Fruit fly (Drosophila melanogaster): ENCODE measurements around the gene CG42394.
A peak's percentile ranks its signal among the peaks of the same experiment; 100 is the strongest.

Gene CG42394

dm6 chr3R:10862773-10863445 lies 13.3 kb downstream of the CG42394 start, which contains the start of gene CG6574:
Gene CG6574, minus strand, starts transcription at chr3R:10862988.
- TF ChIP-seq noc (tag; optimal IDR thresholded peaks at IDR 0.05), result peak; percentile 46

DNA sequence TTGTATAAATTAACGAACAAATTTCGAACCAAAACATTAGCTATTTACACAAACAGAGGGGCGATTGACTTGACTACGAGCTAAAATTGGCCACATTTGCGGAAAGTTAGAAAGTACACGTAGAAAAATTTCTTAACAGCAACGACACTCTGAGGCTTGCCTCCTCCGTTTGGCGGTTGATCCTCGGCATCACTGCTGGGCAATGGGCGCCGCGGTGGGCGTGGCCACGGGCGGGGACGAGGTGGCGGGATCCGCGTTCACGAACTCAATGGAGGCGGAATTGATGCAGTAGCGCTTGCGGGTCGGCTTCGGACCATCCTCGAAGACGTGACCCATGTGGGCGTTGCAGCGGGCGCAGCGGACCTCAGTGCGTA lies 13.8 kb downstream of the CG42394 start:
- no peak for TF ChIP-seq noc (tag; optimal IDR thresholded peaks at IDR 0.05)

dm6 chr3R:10863956-10864355 lies 14.3 kb downstream of the CG42394 start:
- no peak for TF ChIP-seq noc (tag; optimal IDR thresholded peaks at IDR 0.05)

- peak; percentile 92 for TF ChIP-seq noc (tag; optimal IDR thresholded peaks at IDR 0.05)
Observed at dm6 chr3R:10868427-10868962, 18.9 kb downstream of the CG42394 start, which contains the start of the genes SelR and Tsp86D. Gene SelR, minus strand, starts transcription at chr3R:10868642. Gene Tsp86D, plus strand, starts transcription at chr3R:10868708.

DNA sequence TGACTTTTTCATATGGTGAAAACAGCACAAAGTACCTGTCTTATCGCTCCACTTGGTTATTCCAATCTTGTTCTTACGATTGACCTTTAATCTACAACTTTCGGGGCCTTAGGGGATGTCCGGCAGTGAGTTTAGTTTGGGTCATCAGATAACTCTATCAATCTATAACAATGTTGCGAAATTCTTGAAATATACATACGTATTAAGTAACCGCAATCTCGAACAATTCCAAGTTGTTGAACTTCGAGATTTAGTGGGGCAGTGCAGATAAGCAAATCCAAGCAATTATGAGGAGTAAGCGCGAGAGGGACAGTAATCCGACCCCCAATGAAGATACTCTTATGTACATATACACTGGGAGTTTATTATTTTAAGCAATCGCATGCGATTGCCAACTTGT lies 20.9 kb downstream of the CG42394 start:
- peak; percentile 81 for TF ChIP-seq noc (tag; optimal IDR thresholded peaks at IDR 0.05)

dm6 chr3R:10872148-10872783 lies 22.6 kb downstream of the CG42394 start, which contains the start of gene Fdh:
Gene Fdh, minus strand, starts transcription at chr3R:10872381.
- peak; percentile 46 for TF ChIP-seq noc (tag; optimal IDR thresholded peaks at IDR 0.05)

DNA sequence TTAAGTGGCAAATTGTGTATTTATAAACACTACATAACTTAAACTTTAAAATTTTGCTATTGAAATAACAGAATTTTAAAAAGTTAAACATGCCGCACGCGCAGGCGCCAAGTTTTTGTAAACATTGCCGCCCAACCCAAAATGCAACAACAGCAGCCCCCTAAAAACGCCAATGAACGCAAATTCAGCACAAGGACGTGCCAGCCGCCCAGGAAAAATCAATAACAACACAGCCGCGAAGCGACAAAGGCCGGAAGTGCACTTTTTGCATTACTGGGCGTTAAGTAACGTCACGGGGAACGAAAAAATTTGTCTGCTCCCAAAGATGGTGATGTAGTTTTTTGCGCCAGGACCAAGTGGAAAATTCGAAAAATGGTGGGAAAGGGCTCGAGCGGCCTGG lies 23.2 kb downstream of the CG42394 start, which contains the start of gene CG4596:
TSS of gene CG4596 (plus strand) at position 219 of the 400 bp plus-strand sequence.
- TF ChIP-seq noc (tag; optimal IDR thresholded peaks at IDR 0.05), result no peak

DNA sequence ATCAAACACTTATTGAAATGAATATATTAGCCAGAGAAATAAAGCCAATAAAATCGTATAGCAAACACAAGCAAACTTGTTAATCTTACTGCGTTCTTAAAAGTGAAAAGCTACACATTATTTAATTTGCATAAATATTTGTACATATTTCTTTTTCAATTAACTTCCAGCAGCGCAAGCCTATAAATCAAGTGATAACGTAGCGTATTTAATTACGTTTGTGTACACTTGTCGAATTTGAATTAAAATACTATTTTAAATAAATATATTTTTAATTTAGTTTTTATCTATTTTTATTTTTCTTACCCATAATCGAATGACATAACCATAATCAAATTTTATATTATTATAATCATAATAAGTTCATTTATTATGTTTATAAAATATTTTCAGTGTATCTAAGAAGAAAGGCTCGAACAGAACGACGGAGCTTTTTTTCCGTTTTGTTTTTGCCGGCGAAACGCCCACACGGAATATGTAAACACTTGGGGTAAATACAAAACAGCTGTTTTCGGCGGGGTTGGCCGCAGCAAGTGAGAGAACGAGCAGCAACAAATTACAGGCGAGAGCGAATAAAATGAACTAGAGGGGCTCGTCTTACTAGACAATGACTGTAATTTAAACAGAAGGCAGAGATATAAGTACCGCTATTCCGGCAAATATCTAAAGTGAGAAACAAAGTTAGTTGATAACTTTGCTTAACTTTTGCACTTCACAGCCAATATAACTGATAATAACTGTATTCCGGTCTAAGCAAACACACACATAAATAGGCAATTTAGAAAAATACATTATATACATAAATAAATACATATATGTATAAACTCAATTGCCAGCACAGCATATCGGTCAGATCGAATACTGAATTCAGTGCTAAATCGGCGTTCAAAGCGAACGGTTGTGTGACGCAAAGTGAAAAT lies 26.1 kb downstream of the CG42394 start, which contains the start of gene Sodh2:
TSS of gene Sodh2 (plus strand) at position 870 of the 920 bp plus-strand sequence.
- peak; percentile 93 for TF ChIP-seq noc (tag; optimal IDR thresholded peaks at IDR 0.05)

DNA sequence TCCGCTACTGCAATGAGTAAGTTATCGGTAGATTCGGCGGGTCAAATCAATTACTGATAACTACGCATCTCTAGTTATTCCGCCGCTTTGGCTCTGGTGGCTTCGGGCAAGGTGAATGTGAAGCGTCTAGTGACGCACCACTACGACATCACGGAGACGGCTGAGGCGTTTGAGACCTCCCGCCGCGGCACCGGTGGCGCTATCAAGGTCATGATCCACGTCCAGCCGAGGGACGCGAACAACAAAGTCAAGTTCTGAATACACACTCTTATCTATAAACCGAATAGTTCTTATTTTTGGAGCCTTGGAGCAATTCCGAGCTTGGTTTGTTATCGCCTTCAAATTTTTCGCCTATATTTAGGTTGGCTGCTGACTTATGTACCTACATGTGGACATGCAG lies 28.2 kb downstream of the CG42394 start:
- peak; percentile 47 for TF ChIP-seq noc (tag; optimal IDR thresholded peaks at IDR 0.05)

- TF ChIP-seq noc (tag; optimal IDR thresholded peaks at IDR 0.05), result no peak
Observed at dm6 chr3R:10878628-10879027, 29.0 kb downstream of the CG42394 start.

DNA sequence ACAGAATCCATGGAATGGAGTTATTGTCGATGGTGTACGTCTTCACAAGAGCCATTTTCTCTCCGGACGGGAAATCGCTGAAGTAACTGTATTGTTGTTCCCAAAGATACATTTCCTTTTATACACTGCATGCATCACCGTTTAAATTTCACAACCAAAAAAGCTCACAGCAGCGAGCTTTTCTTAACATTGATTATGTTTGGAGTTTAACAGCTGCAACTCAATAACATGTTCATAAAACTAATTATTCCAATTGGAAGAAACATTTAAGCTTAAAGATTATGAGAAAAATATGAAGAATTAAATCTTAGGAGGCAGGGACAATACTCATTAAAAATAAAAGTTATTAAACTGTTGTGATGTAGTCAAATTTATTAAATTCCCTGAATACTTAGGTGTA lies 29.6 kb downstream of the CG42394 start, which contains the start of gene CG14695:
TSS of gene CG14695 (minus strand) at position 101 of the 400 bp plus-strand sequence.
- no peak for TF ChIP-seq noc (tag; optimal IDR thresholded peaks at IDR 0.05)

- no peak for TF ChIP-seq noc (tag; optimal IDR thresholded peaks at IDR 0.05)
Observed at dm6 chr3R:10881824-10882559, 32.4 kb downstream of the CG42394 start, which contains the start of gene Tpc1. Gene Tpc1, minus strand, starts transcription at chr3R:10882188.

dm6 chr3R:10884031-10884677 lies 34.5 kb downstream of the CG42394 start:
- TF ChIP-seq noc (tag; optimal IDR thresholded peaks at IDR 0.05), result no peak

dm6 chr3R:10884678-10885421 lies 35.2 kb downstream of the CG42394 start, which contains the start of gene CG14696:
Gene CG14696, minus strand, starts transcription at chr3R:10885001.
- TF ChIP-seq noc (tag; optimal IDR thresholded peaks at IDR 0.05), result no peak

All from whole organism, larva.